Worm (Caenorhabditis elegans) whole organism, late embryonic: ENCODE data around the gene tgt-2.
"Not testable (repeated sequence)": the region's sequence is repeated elsewhere in the genome, so short reads cannot be mapped to it uniquely, and the experiment has no call there.

Source experiments
- C38D4.7 ChIP-seq: fragments of 200-800 bp; sonication (Bioruptor generic); optimal IDR thresholded peaks from 2 replicates; lab custom pipeline; 2018; ENCODE audit warnings: mild to moderate bottlenecking, missing genetic modification characterization, moderate library complexity, missing compliant biosample characterization
- T23F11.4 ChIP-seq: fragments of 200-800 bp; sonication (Bioruptor generic); optimal IDR thresholded peaks from 2 replicates; lab custom pipeline; 2018; ENCODE audit warnings: mild to moderate bottlenecking, missing genetic modification characterization, missing compliant biosample characterization

ce11 chrV:19014273-19014672 is 16.1 kb downstream of the tgt-2 start, which contains the start of gene Y39B6A.30:
- not testable (repeated sequence) for TF ChIP-seq T23F11.4; C38D4.7 (GFP tag; lab: Kevin White, UChicago)
